Worm (Caenorhabditis elegans): ENCODE results near the gene F38H12.5.

- TF ChIP-seq mab-5 (tag; optimal IDR thresholded peaks at IDR 0.05): no peak
- TF ChIP-seq ceh-39 (tag; optimal IDR thresholded peaks at IDR 0.05): no peak
- no peak for TF ChIP-seq elt-3 (tag; optimal IDR thresholded peaks at IDR 0.05)
These were observed 35.3 kb downstream of the F38H12.5 start, which contains the start of gene srh-169 for ce11 chrV:4047541-4047940.

Data from whole organism, mixed stage, embryonic.